Fruit fly (Drosophila melanogaster): Measurements from ENCODE around the gene pic.

The pic gene

DNA sequence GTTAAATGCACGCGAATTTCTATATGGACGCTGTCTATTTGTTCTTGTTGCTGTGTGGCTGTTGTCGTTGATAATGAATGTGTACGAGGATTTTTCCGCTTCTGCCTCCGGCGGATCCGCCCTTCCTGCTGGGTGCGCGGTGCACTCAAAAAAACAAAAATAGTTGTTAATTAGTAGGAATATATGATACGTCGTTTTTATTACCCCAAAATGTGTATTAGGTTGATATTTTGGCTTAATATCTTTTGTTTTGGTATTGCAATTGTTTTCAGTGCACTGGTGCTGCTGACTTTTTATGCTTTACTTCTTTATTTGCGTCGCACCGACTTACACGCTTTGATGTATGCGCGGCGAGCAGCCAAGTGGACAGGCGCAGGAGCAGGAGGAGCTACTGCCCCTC lies 39.6 kb downstream of the pic start (continued):
- TF ChIP-seq CG9727 (GFP tag; optimal IDR thresholded peaks at IDR 0.05), result peak; percentile 18
- no peak for TF ChIP-seq CG1602 (GFP tag; optimal IDR thresholded peaks at IDR 0.05)
- no peak for TF ChIP-seq jing (GFP tag; optimal IDR thresholded peaks at IDR 0.05)
- TF ChIP-seq CG12071 (GFP tag; optimal IDR thresholded peaks at IDR 0.05), result no peak
- no peak for TF ChIP-seq CG10321 (GFP tag; IDR thresholded peaks at IDR 0.05)
- TF ChIP-seq Adf1 (GFP tag; IDR thresholded peaks at IDR 0.05), result no peak; the same call in 1 of the 2 replicates
- no peak for TF ChIP-seq CG17359 (tag; optimal IDR thresholded peaks at IDR 0.05)
- no peak for TF ChIP-seq phol (tag; optimal IDR thresholded peaks at IDR 0.05)
- TF ChIP-seq D19B (GFP tag; optimal IDR thresholded peaks at IDR 0.05), result no peak
- no peak for TF ChIP-seq wek (GFP tag; optimal IDR thresholded peaks at IDR 0.05)
- peak; percentile 56 for TF ChIP-seq Med (GFP tag)
- no peak for TF ChIP-seq Gug (GFP tag; IDR thresholded peaks at IDR 0.05)
- no peak for TF ChIP-seq ewg (GFP tag; optimal IDR thresholded peaks at IDR 0.05)
- TF ChIP-seq bcd (GFP tag; optimal IDR thresholded peaks at IDR 0.05), result no peak
- no peak for TF ChIP-seq CG4282 (GFP tag; optimal IDR thresholded peaks at IDR 0.05)
- no peak for TF ChIP-seq chm (GFP tag; IDR thresholded peaks at IDR 0.05)
- TF ChIP-seq Bteb2 (GFP tag; optimal IDR thresholded peaks at IDR 0.05), result no peak
- TF ChIP-seq CG15269 (tag; optimal IDR thresholded peaks at IDR 0.05), result no peak
- peak; percentile 35; the same call in 1 of the 2 replicates for TF ChIP-seq Ada2b (GFP tag; IDR thresholded peaks at IDR 0.05)
- no peak for TF ChIP-seq CG10654 (GFP tag; optimal IDR thresholded peaks at IDR 0.05)
- TF ChIP-seq kay (GFP tag; optimal IDR thresholded peaks at IDR 0.05), result no peak
- no peak for TF ChIP-seq slou (GFP tag; optimal IDR thresholded peaks at IDR 0.05)
- no peak for TF ChIP-seq CG7786 (GFP tag; optimal IDR thresholded peaks at IDR 0.05)
- no peak for TF ChIP-seq Side (GFP tag; optimal IDR thresholded peaks at IDR 0.05)
- no peak for TF ChIP-seq CG42726 (GFP tag; IDR thresholded peaks at IDR 0.05; ENCODE audit: partially characterized antibody)
- TF ChIP-seq CG15696 (tag; optimal IDR thresholded peaks at IDR 0.05), result no peak
- no peak for TF ChIP-seq CrebB (tag; optimal IDR thresholded peaks at IDR 0.05)
- no peak for TF ChIP-seq CG17328 (GFP tag; IDR thresholded peaks at IDR 0.05)
- TF ChIP-seq pho (GFP tag; optimal IDR thresholded peaks at IDR 0.05), result no peak
- no peak for TF ChIP-seq CG6854 (GFP tag; optimal IDR thresholded peaks at IDR 0.05)
- TF ChIP-seq cwo (GFP tag; optimal IDR thresholded peaks at IDR 0.05), result peak; percentile 7
- no peak for TF ChIP-seq Sox102F (GFP tag; optimal IDR thresholded peaks at IDR 0.05)
- TF ChIP-seq Rfx (GFP tag; IDR thresholded peaks at IDR 0.05), result 0 out of 2 replicates have a peak, but pooled peaks have one; percentile 14
- TF ChIP-seq GATAe (GFP tag; conservative IDR thresholded peaks at IDR 0.05), result no peak
- TF ChIP-seq fd3F (GFP tag; optimal IDR thresholded peaks at IDR 0.05), result no peak
- no peak for TF ChIP-seq chn (GFP tag; optimal IDR thresholded peaks at IDR 0.05)
- TF ChIP-seq h (optimal IDR thresholded peaks at IDR 0.05), result no peak
- TF ChIP-seq CG12299 (tag; optimal IDR thresholded peaks at IDR 0.05), result no peak
- TF ChIP-seq Dip2 (GFP tag; IDR thresholded peaks at IDR 0.05), result no peak
- no peak for TF ChIP-seq gsb (GFP tag; IDR thresholded peaks at IDR 0.05)
- TF ChIP-seq CG12236 (GFP tag; optimal IDR thresholded peaks at IDR 0.05), result no peak
- no peak for TF ChIP-seq Ets97D (GFP tag; optimal IDR thresholded peaks at IDR 0.05)
- TF ChIP-seq Doc2 (GFP tag; IDR thresholded peaks at IDR 0.05), result no peak
- TF ChIP-seq lilli (GFP tag; optimal IDR thresholded peaks at IDR 0.05), result peak; percentile 17
- no peak for TF ChIP-seq B-H1 (GFP tag; IDR thresholded peaks at IDR 0.05)
- no peak for TF ChIP-seq Dek (tag; optimal IDR thresholded peaks at IDR 0.05)
- peak; percentile 72 for TF ChIP-seq CG18599 (GFP tag; optimal IDR thresholded peaks at IDR 0.05)
- no peak for TF ChIP-seq CG6254 (GFP tag; optimal IDR thresholded peaks at IDR 0.05)
- TF ChIP-seq H15 (GFP tag; IDR thresholded peaks at IDR 0.05), result 0 out of 3 replicates have a peak, but pooled peaks have one; percentile 41
- no peak for TF ChIP-seq mld (GFP tag; IDR thresholded peaks at IDR 0.05; ENCODE audit: partially characterized antibody)
- no peak for TF ChIP-seq psq (GFP tag; optimal IDR thresholded peaks at IDR 0.05)
- no peak for TF ChIP-seq tup (GFP tag; optimal IDR thresholded peaks at IDR 0.05)

Measured in whole organism, embryonic.